Fruit fly (Drosophila melanogaster) whole organism, adult: ENCODE measurements around the gene CG16727.

Source experiments
- CG11617 ChIP-seq: fragments of 200-800 bp; sonication (Bioruptor generic); optimal IDR thresholded peaks from 2 replicates; lab custom pipeline; 2017; ENCODE audit warnings: mild to moderate bottlenecking, missing biosample characterization, missing genetic modification reagents, missing genetic modification characterization
- CG12768 ChIP-seq: fragments of 200-800 bp; sonication (Bioruptor generic); optimal IDR thresholded peaks from 2 replicates; lab custom pipeline; 2017; ENCODE audit warnings: missing biosample characterization, missing genetic modification characterization, mild to moderate bottlenecking, moderate library complexity, missing genetic modification reagents
- CG14711 ChIP-seq: fragments of 200-800 bp; sonication (Bioruptor generic); optimal IDR thresholded peaks from 2 replicates; lab custom pipeline; 2018; ENCODE audit warnings: missing biosample characterization, mild to moderate bottlenecking, missing genetic modification characterization, moderate library complexity
- CG1620 ChIP-seq: fragments of 200-800 bp; sonication (Bioruptor generic); optimal IDR thresholded peaks from 2 replicates; lab custom pipeline; 2016; ENCODE audit warnings: missing biosample characterization, missing genetic modification characterization
- CG33017 ChIP-seq: fragments of 200-800 bp; sonication (Bioruptor generic); optimal IDR thresholded peaks from 2 replicates; lab custom pipeline; 2018; ENCODE audit warnings: missing biosample characterization, mild to moderate bottlenecking, missing genetic modification characterization, moderate library complexity
- CG5204 ChIP-seq: fragments of 200-800 bp; sonication (Bioruptor generic); optimal IDR thresholded peaks from 2 replicates; lab custom pipeline; 2016; ENCODE audit warnings: missing biosample characterization, missing genetic modification characterization
- CG7045 ChIP-seq: fragments of 200-800 bp; sonication (Bioruptor generic); optimal IDR thresholded peaks from 2 replicates; lab custom pipeline; 2017; ENCODE audit warnings: missing biosample characterization, mild to moderate bottlenecking, missing genetic modification characterization
- CG7101 ChIP-seq: fragments of 200-800 bp; sonication (Bioruptor generic); optimal IDR thresholded peaks from 2 replicates; lab custom pipeline; 2018; ENCODE audit warnings: missing biosample characterization, mild to moderate bottlenecking, missing genetic modification characterization, moderate library complexity
- Clk ChIP-seq: fragments of 200-800 bp; sonication (Bioruptor generic); optimal IDR thresholded peaks from 2 replicates; lab custom pipeline; 2017; ENCODE audit warnings: missing biosample characterization, missing genetic modification characterization
- Crg-1 ChIP-seq: fragments of 200-800 bp; sonication (Bioruptor generic); optimal IDR thresholded peaks from 2 replicates; lab custom pipeline; 2016; ENCODE audit warnings: missing biosample characterization, missing genetic modification characterization
- Hr96 ChIP-seq: fragments of 200-800 bp; sonication (Bioruptor generic); optimal IDR thresholded peaks from 2 replicates; lab custom pipeline; 2016; ENCODE audit warnings: missing biosample characterization, missing genetic modification characterization
- Mnt ChIP-seq: fragments of 200-800 bp; sonication (Bioruptor generic); optimal IDR thresholded peaks from 2 replicates; lab custom pipeline; 2016; ENCODE audit warnings: missing biosample characterization, mild to moderate bottlenecking, missing genetic modification characterization
- bab1 ChIP-seq: fragments of 200-800 bp; sonication (Bioruptor generic); optimal IDR thresholded peaks from 3 replicates; lab custom pipeline; 2019; ENCODE audit warnings: missing biosample characterization, mild to moderate bottlenecking, missing genetic modification characterization, moderate library complexity
- cic ChIP-seq: fragments of 200-800 bp; sonication (Bioruptor generic); optimal IDR thresholded peaks from 2 replicates; lab custom pipeline; 2017; ENCODE audit warnings: missing biosample characterization, mild to moderate bottlenecking, missing genetic modification characterization, moderate library complexity
- cnc ChIP-seq, 2 experiments: fragments of >200 bp; optimal IDR thresholded peaks; 2 replicates each; lab custom pipeline; 2017
- kay ChIP-seq: fragments of 200-800 bp; sonication (Bioruptor generic); peaks from one replicate; lab custom pipeline; 2016; ENCODE audit warnings: missing biosample characterization, missing genetic modification characterization, borderline replicate concordance
- ovo ChIP-seq: fragments of 200-800 bp; sonication (Bioruptor generic); optimal IDR thresholded peaks from 2 replicates; lab custom pipeline; 2016; ENCODE audit warnings: missing biosample characterization, missing genetic modification characterization
- pad ChIP-seq: fragments of 200-800 bp; sonication (Bioruptor generic); optimal IDR thresholded peaks from 3 replicates; lab custom pipeline; 2017; ENCODE audit warnings: missing biosample characterization, missing genetic modification characterization, mild to moderate bottlenecking, moderate library complexity, missing genetic modification reagents
- tj ChIP-seq: fragments of 200-800 bp; sonication (Bioruptor generic); optimal IDR thresholded peaks from 3 replicates; lab custom pipeline; 2017; ENCODE audit warnings: missing biosample characterization, mild to moderate bottlenecking, missing genetic modification characterization, moderate library complexity
- toe ChIP-seq: fragments of 200-800 bp; sonication (Bioruptor generic); optimal IDR thresholded peaks from 2 replicates; lab custom pipeline; 2016; ENCODE audit warnings: missing biosample characterization, missing genetic modification characterization

CG16727 gene

dm6 chr3R:19641058-19641457, 27.9 kb downstream of the CG16727 start:
- TF ChIP-seq toe (GFP tag; lab: Kevin White, UChicago) (peak; percentile 9), pad (GFP tag; lab: Kevin White, UChicago) (peak; percentile 85), Mnt (GFP tag; lab: Kevin White, UChicago) (peak; percentile 98), Hr96 (GFP tag; lab: Kevin White, UChicago) (no peak), cnc (optimal IDR thresholded peaks at IDR 0.05; lab: Kevin White, UChicago) (no peak), CG7045 (GFP tag; lab: Kevin White, UChicago) (no peak), cic (GFP tag; lab: Kevin White, UChicago) (peak; percentile 91), Crg-1 (GFP tag; lab: Kevin White, UChicago) (no peak), kay (no peak), bab1 (GFP tag; lab: Kevin White, UChicago) (peak; percentile 32), CG1620 (GFP tag; lab: Kevin White, UChicago) (no peak), CG14711 (tag; lab: Kevin White, UChicago) (no peak), CG12768 (GFP tag; lab: Kevin White, UChicago) (peak; percentile 9), ovo (GFP tag; lab: Kevin White, UChicago) (peak; percentile 100)

- TF ChIP-seq CG7101 (tag; lab: Kevin White, UChicago) (peak; percentile 95), ovo (GFP tag; lab: Kevin White, UChicago) (no peak), Hr96 (GFP tag; lab: Kevin White, UChicago) (peak; percentile 40), cic (GFP tag; lab: Kevin White, UChicago) (peak; percentile 37), bab1 (GFP tag; lab: Kevin White, UChicago) (peak; percentile 92), Clk (GFP tag; lab: Kevin White, UChicago) (peak; percentile 73), CG12768 (GFP tag; lab: Kevin White, UChicago) (peak; percentile 90), CG1620 (GFP tag; lab: Kevin White, UChicago) (peak; percentile 76), Crg-1 (GFP tag; lab: Kevin White, UChicago) (peak; percentile 24), pad (GFP tag; lab: Kevin White, UChicago) (peak; percentile 37), CG5204 (GFP tag; lab: Kevin White, UChicago) (peak; percentile 83), Mnt (GFP tag; lab: Kevin White, UChicago) (peak; percentile 9), cnc (optimal IDR thresholded peaks at IDR 0.05; lab: Kevin White, UChicago) (no peak), tj (GFP tag; lab: Kevin White, UChicago) (peak; percentile 54), kay (no peak), CG11617 (GFP tag; lab: Kevin White, UChicago) (peak; percentile 85), CG7045 (GFP tag; lab: Kevin White, UChicago) (peak; percentile 88), CG14711 (tag; lab: Kevin White, UChicago) (peak; percentile 94), CG33017 (tag; lab: Kevin White, UChicago) (peak; percentile 96), toe (GFP tag; lab: Kevin White, UChicago) (peak; percentile 67)
Observed at dm6 chr3R:19641498-19642065, 28.4 kb downstream of the CG16727 start.

dm6 chr3R:19642092-19642892, 29.1 kb downstream of the CG16727 start, which contains the start of gene subdued:
Gene subdued (minus strand): TSS chr3R:19642722.
- TF ChIP-seq cic (GFP tag; lab: Kevin White, UChicago) (no peak), ovo (GFP tag; lab: Kevin White, UChicago) (no peak), toe (GFP tag; lab: Kevin White, UChicago) (no peak), CG12768 (GFP tag; lab: Kevin White, UChicago) (peak; percentile 43), Clk (GFP tag; lab: Kevin White, UChicago) (no peak), Hr96 (GFP tag; lab: Kevin White, UChicago) (peak; percentile 18), kay (no peak), tj (GFP tag; lab: Kevin White, UChicago) (no peak), CG1620 (GFP tag; lab: Kevin White, UChicago) (no peak), CG7045 (GFP tag; lab: Kevin White, UChicago) (no peak), CG14711 (tag; lab: Kevin White, UChicago) (no peak), CG5204 (GFP tag; lab: Kevin White, UChicago) (no peak), pad (GFP tag; lab: Kevin White, UChicago) (no peak), CG7101 (tag; lab: Kevin White, UChicago) (no peak), bab1 (GFP tag; lab: Kevin White, UChicago) (no peak), CG11617 (GFP tag; lab: Kevin White, UChicago) (no peak), CG33017 (tag; lab: Kevin White, UChicago) (no peak)

- TF ChIP-seq CG5204 (GFP tag; lab: Kevin White, UChicago), result no peak
- peak; percentile 15 for TF ChIP-seq CG1620 (GFP tag; lab: Kevin White, UChicago)
- no peak for TF ChIP-seq ovo (GFP tag; lab: Kevin White, UChicago)
- TF ChIP-seq CG7045 (GFP tag; lab: Kevin White, UChicago), result no peak
- no peak for TF ChIP-seq Hr96 (GFP tag; lab: Kevin White, UChicago)
- peak; percentile 41 for TF ChIP-seq CG7101 (tag; lab: Kevin White, UChicago)
- no peak for TF ChIP-seq cnc (optimal IDR thresholded peaks at IDR 0.05; lab: Kevin White, UChicago)
- TF ChIP-seq Crg-1 (GFP tag; lab: Kevin White, UChicago), result peak; percentile 44
- peak; percentile 24 for TF ChIP-seq pad (GFP tag; lab: Kevin White, UChicago)
- TF ChIP-seq Clk (GFP tag; lab: Kevin White, UChicago), result no peak
- no peak for TF ChIP-seq CG11617 (GFP tag; lab: Kevin White, UChicago)
- TF ChIP-seq kay, result no peak
- TF ChIP-seq cic (GFP tag; lab: Kevin White, UChicago), result no peak
- TF ChIP-seq Mnt (GFP tag; lab: Kevin White, UChicago), result peak; percentile 22
- no peak for TF ChIP-seq CG33017 (tag; lab: Kevin White, UChicago)
- TF ChIP-seq CG14711 (tag; lab: Kevin White, UChicago), result no peak
- peak; percentile 18 for TF ChIP-seq bab1 (GFP tag; lab: Kevin White, UChicago)
- no peak for TF ChIP-seq toe (GFP tag; lab: Kevin White, UChicago)
- TF ChIP-seq tj (GFP tag; lab: Kevin White, UChicago), result no peak
- TF ChIP-seq CG12768 (GFP tag; lab: Kevin White, UChicago), result no peak
Observed at dm6 chr3R:19642893-19643270, 29.7 kb downstream of the CG16727 start.
